Fruit fly (Drosophila melanogaster): ENCODE results near the gene promL.
A peak's percentile ranks its signal among the peaks of the same experiment; 100 is the strongest.

Gene promL

DNA sequence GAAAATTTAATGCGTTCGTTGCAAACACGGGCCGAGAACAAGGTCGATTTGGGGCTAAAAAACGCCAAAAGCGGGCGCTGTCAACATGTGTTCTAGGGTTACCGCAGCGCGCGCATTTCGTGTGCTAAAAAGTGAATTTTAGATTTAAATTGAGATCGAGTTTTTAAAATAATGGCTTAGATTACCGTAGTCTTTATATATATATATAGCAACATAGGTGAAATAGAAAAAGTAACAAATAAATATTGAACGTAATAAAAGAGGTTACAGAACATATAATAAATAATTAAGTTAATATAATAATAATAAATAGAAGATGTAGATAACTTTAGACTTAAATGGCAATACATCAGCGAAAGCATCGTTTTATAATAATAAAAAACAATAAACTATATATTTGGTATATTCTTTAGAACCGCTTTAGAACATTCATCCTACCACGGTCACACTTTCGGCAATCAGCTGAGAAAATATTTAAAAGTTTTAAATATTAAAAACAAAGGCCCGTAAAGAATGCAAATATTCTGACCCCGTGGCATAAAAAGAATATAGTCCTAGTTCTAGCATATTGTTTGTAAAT, 15.9 kb upstream of the promL start, which contains the start of the genes CG11537 and Alg2 (continued):
- TF ChIP-seq Usf (GFP tag; optimal IDR thresholded peaks at IDR 0.05): no peak
- no peak for TF ChIP-seq CG1024 (GFP tag; IDR thresholded peaks at IDR 0.05)
- peak; percentile 42 for TF ChIP-seq tin (GFP tag; optimal IDR thresholded peaks at IDR 0.05)
- TF ChIP-seq CG8765 (GFP tag; IDR thresholded peaks at IDR 0.05): no peak
- no peak for TF ChIP-seq CG7556 (GFP tag; optimal IDR thresholded peaks at IDR 0.05)
- TF ChIP-seq maf-S (GFP tag; optimal IDR thresholded peaks at IDR 0.05): no peak
- no peak for TF ChIP-seq kah (GFP tag; optimal IDR thresholded peaks at IDR 0.05)
- no peak for TF ChIP-seq CG4282 (GFP tag; optimal IDR thresholded peaks at IDR 0.05)
- TF ChIP-seq zen2 (GFP tag; IDR thresholded peaks at IDR 0.05; ENCODE audit: partially characterized antibody): no peak
- TF ChIP-seq NfI (GFP tag; optimal IDR thresholded peaks at IDR 0.05): peak; percentile 4
- no peak for TF ChIP-seq Fer1 (GFP tag; optimal IDR thresholded peaks at IDR 0.05)
- TF ChIP-seq CG31388 (GFP tag; optimal IDR thresholded peaks at IDR 0.05): no peak
- no peak for TF ChIP-seq ato (GFP tag; IDR thresholded peaks at IDR 0.05; ENCODE audit: partially characterized antibody)
- no peak for TF ChIP-seq Hand (GFP tag; optimal IDR thresholded peaks at IDR 0.05)
- TF ChIP-seq CG5245 (GFP tag; optimal IDR thresholded peaks at IDR 0.05): no peak
- TF ChIP-seq Poxn (GFP tag; IDR thresholded peaks at IDR 0.05): no peak
- TF ChIP-seq zf30C (GFP tag; optimal IDR thresholded peaks at IDR 0.05): no peak
- no peak for TF ChIP-seq CG7372 (GFP tag; IDR thresholded peaks at IDR 0.05)
- TF ChIP-seq Chrac-16 (GFP tag; optimal IDR thresholded peaks at IDR 0.05): no peak
- TF ChIP-seq lola (GFP tag; optimal IDR thresholded peaks at IDR 0.05): no peak
- TF ChIP-seq grau (tag; optimal IDR thresholded peaks at IDR 0.05): peak; percentile 44
- no peak for TF ChIP-seq ATbp (GFP tag; optimal IDR thresholded peaks at IDR 0.05)
- TF ChIP-seq CG2120 (GFP tag; optimal IDR thresholded peaks at IDR 0.05): peak; percentile 36
- no peak for TF ChIP-seq ftz-f1 (GFP tag; optimal IDR thresholded peaks at IDR 0.05)
- no peak for TF ChIP-seq vvl (GFP tag; IDR thresholded peaks at IDR 0.05)
- peak in 1 of 2 experiments; percentile 6 for TF ChIP-seq insv (GFP tag; optimal IDR thresholded peaks at IDR 0.05)
- no peak for TF ChIP-seq CG6683 (GFP tag; optimal IDR thresholded peaks at IDR 0.05)
- no peak for TF ChIP-seq Vsx1 (GFP tag; optimal IDR thresholded peaks at IDR 0.05)
- TF ChIP-seq bigmax (GFP tag; optimal IDR thresholded peaks at IDR 0.05): no peak
- no peak for TF ChIP-seq disco-r (GFP tag; optimal IDR thresholded peaks at IDR 0.05)
- no peak for TF ChIP-seq slou (GFP tag; optimal IDR thresholded peaks at IDR 0.05)
- TF ChIP-seq CG33213 (GFP tag; optimal IDR thresholded peaks at IDR 0.05): no peak
- TF ChIP-seq Kr (GFP tag; optimal IDR thresholded peaks at IDR 0.05): no peak
- TF ChIP-seq dati (GFP tag; IDR thresholded peaks at IDR 0.05): no peak
- no peak for TF ChIP-seq usp (GFP tag; optimal IDR thresholded peaks at IDR 0.05)
- no peak for TF ChIP-seq wdn (GFP tag; IDR thresholded peaks at IDR 0.05)
- TF ChIP-seq CG10431 (GFP tag; optimal IDR thresholded peaks at IDR 0.05): no peak
- peak; percentile 70 for TF ChIP-seq CG11504 (tag; optimal IDR thresholded peaks at IDR 0.05)
- no peak for TF ChIP-seq grn (GFP tag; optimal IDR thresholded peaks at IDR 0.05)
- TF ChIP-seq amos (GFP tag; IDR thresholded peaks at IDR 0.05; ENCODE audit: partially characterized antibody): peak; percentile 28; the same call in 1 of the 2 replicates
- TF ChIP-seq CG18262 (tag; optimal IDR thresholded peaks at IDR 0.05): peak; percentile 45
- no peak for TF ChIP-seq Hmr (GFP tag; optimal IDR thresholded peaks at IDR 0.05)
- no peak for TF ChIP-seq CG14860 (GFP tag; IDR thresholded peaks at IDR 0.05; ENCODE audit: partially characterized antibody)
- no peak for TF ChIP-seq bab2 (GFP tag; optimal IDR thresholded peaks at IDR 0.05)
- TF ChIP-seq CG4707 (GFP tag; optimal IDR thresholded peaks at IDR 0.05): no peak
- TF ChIP-seq tup (GFP tag; optimal IDR thresholded peaks at IDR 0.05): no peak
- no peak for TF ChIP-seq tgo (GFP tag; IDR thresholded peaks at IDR 0.05)
- no peak for TF ChIP-seq CrebB (tag; optimal IDR thresholded peaks at IDR 0.05)
- no peak for TF ChIP-seq Myb (GFP tag; optimal IDR thresholded peaks at IDR 0.05)
- TF ChIP-seq br (optimal IDR thresholded peaks at IDR 0.05): no peak
- TF ChIP-seq lbe (GFP tag; optimal IDR thresholded peaks at IDR 0.05): no peak
